Worm (Caenorhabditis elegans): Measurements from ENCODE around the gene K06B4.4.

- TF ChIP-seq ama-1 (optimal IDR thresholded peaks at IDR 0.05): no peak
- no peak for TF ChIP-seq ceh-13 (GFP tag; optimal IDR thresholded peaks at IDR 0.05)
- no peak for TF ChIP-seq hmg-4 (GFP tag; optimal IDR thresholded peaks at IDR 0.05)
- no peak for TF ChIP-seq tbx-37 (GFP tag; conservative IDR thresholded peaks at IDR 0.05)
- no peak for TF ChIP-seq F13C5.2 (tag; optimal IDR thresholded peaks at IDR 0.05)
- no peak for TF ChIP-seq tra-4 (tag; optimal IDR thresholded peaks at IDR 0.05)
- TF ChIP-seq hmbx-1 (tag; optimal IDR thresholded peaks at IDR 0.05): no peak
- TF ChIP-seq scrt-1 (GFP tag; IDR thresholded peaks at IDR 0.05): no peak
- no peak for TF ChIP-seq flt-1 (GFP tag; IDR thresholded peaks at IDR 0.05)
- no peak for TF ChIP-seq tbx-11 (GFP tag; IDR thresholded peaks at IDR 0.05)
- no peak for TF ChIP-seq aly-1 (tag; optimal IDR thresholded peaks at IDR 0.05)
- no peak for TF ChIP-seq B0310.2 (tag; optimal IDR thresholded peaks at IDR 0.05)
- no peak for TF ChIP-seq sea-1 (GFP tag; conservative IDR thresholded peaks at IDR 0.05)
Observed at ce11 chrV:15664053-15664661, 4.8 kb upstream of the K06B4.4 start.
